Fruit fly (Drosophila melanogaster) whole organism: ENCODE data around the gene CG32631.

Source experiments
- CG8478 ChIP-seq: fragments of >200 bp; optimal IDR thresholded peaks from 2 replicates; lab custom pipeline; 2018; ENCODE audit warnings: inconsistent platforms
- Dll ChIP-seq: fragments of >200 bp; optimal IDR thresholded peaks from 2 replicates; lab custom pipeline; 2017
- EcR ChIP-seq, 2 experiments: fragments of >200 bp; optimal IDR thresholded peaks; 2 replicates each; lab custom pipeline; 2017; ENCODE audit warnings: missing biosample characterization in 2 of 2, missing genetic modification characterization in 2 of 2, missing genetic modification reagents in 2 of 2
- pan ChIP-seq: fragments of >200 bp; optimal IDR thresholded peaks from 2 replicates; lab custom pipeline; 2017
- psq ChIP-seq: fragments of >200 bp; optimal IDR thresholded peaks from 2 replicates; lab custom pipeline; 2017
- usp ChIP-seq: fragments of >200 bp; optimal IDR thresholded peaks from 2 replicates; lab custom pipeline; 2017; ENCODE audit warnings: missing biosample characterization, missing genetic modification characterization, mixed read lengths

Gene CG32631

DNA sequence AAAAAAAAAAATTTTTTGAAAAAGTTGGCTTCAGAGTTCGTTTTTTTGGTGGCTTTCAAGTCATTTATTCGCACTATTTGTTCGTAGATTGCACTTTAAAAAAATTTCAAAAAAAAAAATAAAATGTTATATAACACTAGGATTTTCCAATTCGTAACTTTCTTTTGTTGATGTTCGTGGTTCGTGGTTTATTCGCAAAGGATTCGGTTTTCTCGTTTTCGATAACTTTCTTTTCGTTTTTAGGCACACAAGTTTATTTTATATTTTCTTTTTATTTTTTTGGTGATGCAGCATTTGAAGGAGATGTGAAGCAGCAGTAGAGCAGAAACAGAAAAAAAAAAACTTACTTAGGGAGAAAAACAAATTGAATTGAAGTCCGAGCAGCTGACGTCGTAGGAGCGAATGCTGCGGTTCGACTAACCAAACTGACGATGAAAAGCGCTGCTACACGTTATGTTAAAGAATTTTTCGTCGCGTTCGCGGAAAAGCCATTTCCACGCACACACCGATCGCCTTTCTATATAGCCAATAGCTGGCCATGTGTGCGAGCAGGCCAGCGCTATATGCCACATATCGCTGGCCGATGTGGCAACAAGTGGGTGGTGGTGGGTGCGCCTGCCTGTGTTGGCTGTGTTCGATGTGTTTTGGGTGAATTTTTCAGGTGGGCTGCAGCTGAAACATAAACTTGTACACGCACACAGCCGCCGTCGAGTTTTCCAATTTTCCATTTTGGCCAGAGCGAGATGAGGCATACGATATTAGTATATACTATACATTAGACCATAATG lies 46.0 kb downstream of the CG32631 start, which contains the start of gene up:
TSS of gene up (minus strand) at position 508 of the 788 bp plus-strand sequence.
- TF ChIP-seq EcR (GFP tag; optimal IDR thresholded peaks at IDR 0.05; lab: Kevin White, UChicago) = no peak
- TF ChIP-seq CG8478 (lab: Kevin White, UChicago) = no peak
- TF ChIP-seq psq (lab: Kevin White, UChicago) = no peak
- TF ChIP-seq pan (lab: Kevin White, UChicago) = no peak
- no peak for TF ChIP-seq Dll (lab: Kevin White, UChicago)
- TF ChIP-seq usp (GFP tag; lab: Kevin White, UChicago) = no peak

- TF ChIP-seq pan (lab: Kevin White, UChicago) (no peak), usp (GFP tag; lab: Kevin White, UChicago) (no peak), Dll (lab: Kevin White, UChicago) (no peak), EcR (GFP tag; optimal IDR thresholded peaks at IDR 0.05; lab: Kevin White, UChicago) (no peak), CG8478 (lab: Kevin White, UChicago) (no peak), psq (lab: Kevin White, UChicago) (no peak)
Observed at dm6 chrX:13604499-13604898, 48.2 kb downstream of the CG32631 start.

DNA sequence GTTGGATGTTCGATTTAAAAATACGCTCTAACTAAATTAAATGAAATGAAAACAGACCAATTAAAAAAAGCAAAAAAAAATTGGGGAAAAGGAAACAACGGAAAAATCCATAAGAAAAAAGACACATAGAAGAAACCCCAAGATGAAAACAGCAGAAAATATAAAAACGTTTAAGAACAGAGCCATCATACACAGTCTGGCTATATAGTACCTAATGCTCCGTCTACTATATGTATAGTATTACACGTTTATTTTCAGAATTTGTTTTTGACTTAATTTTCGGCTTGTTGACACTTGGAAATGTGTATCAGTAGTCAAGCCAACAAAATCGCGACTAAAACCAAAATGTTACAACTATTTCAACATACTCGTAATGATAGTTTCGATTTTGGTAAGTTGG lies 49.1 kb downstream of the CG32631 start, which contains the start of gene CG11178:
TSS of gene CG11178 (plus strand) at position 301 of the 400 bp plus-strand sequence.
- TF ChIP-seq usp (GFP tag; lab: Kevin White, UChicago) (no peak), Dll (lab: Kevin White, UChicago) (no peak), CG8478 (lab: Kevin White, UChicago) (no peak), psq (lab: Kevin White, UChicago) (no peak), EcR (GFP tag; optimal IDR thresholded peaks at IDR 0.05; lab: Kevin White, UChicago) (no peak), pan (lab: Kevin White, UChicago) (no peak)

DNA sequence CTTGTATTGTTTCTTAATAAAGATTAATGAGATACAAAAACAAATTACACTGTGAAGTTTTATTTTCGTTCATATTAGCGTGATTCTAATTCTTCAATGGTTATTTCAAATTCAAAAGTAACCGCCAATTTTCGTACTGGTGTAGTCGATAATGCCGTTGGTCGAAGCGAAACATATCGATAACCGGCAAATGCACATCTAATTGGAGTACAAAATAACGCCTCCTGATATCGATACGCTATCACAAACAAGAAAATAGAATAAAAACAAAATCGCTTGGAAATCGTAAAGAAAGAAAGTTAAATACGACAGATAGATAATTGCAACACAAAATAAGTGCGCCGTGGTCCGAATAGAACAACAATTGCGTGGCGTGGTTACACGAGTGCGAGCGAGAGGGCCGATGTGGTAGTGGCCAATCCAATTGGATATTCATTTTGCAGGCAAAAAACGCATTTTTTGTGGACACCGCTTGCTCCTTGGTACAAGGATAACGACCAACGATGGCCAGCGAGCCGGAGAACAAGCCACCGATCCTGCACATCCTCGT lies 49.7 kb downstream of the CG32631 start:
- no peak for TF ChIP-seq pan (lab: Kevin White, UChicago)
- TF ChIP-seq EcR (GFP tag; optimal IDR thresholded peaks at IDR 0.05; lab: Kevin White, UChicago) = no peak
- TF ChIP-seq Dll (lab: Kevin White, UChicago) = no peak
- TF ChIP-seq usp (GFP tag; lab: Kevin White, UChicago) = no peak
- TF ChIP-seq psq (lab: Kevin White, UChicago) = no peak
- TF ChIP-seq CG8478 (lab: Kevin White, UChicago) = no peak
